Fruit fly (Drosophila melanogaster): ENCODE measurements around the gene Pxd.

The Pxd gene

DNA sequence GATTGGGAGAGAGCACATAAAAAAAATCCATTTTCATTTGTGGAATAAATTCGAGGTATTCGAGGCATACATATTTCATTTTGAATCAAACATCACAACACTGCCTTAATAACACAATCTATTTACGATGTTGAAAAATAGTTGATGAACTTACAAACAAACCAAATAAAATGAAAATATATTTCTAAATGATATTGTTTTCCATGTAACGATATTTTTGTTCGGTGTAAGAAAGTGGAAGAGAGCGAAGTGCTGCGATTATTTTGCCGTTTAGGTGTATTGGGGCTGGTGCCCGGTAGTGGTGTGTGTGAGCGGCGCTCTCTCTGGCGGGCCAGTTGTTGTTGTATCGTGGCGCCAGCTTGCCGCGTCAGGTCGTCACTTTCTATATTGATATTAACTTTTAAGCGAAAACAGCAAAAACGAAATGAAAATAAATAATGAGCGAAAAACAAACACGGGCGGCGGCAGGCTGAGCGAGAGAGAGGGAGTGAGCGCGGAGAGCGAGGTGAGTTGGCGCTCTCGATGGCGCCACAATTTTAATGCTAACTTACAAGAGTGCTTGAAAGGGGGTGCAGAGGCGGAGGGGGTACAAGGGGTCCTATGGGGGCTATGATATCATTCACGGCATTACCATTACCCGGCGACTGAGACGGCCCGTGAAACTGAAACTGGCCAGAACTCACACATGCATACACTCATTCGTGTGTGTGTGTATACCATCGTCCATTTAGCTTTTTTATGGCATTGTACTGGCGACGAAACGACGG lies 50.8 kb downstream of the Pxd start (continued):
- TF ChIP-seq Hr38 (GFP tag; optimal IDR thresholded peaks at IDR 0.05), result no peak
- TF ChIP-seq CG10631 (GFP tag; optimal IDR thresholded peaks at IDR 0.05), result peak; percentile 91
- TF ChIP-seq CG32006 (GFP tag; optimal IDR thresholded peaks at IDR 0.05), result peak; percentile 97
- peak; percentile 99 for TF ChIP-seq svp (GFP tag)
- peak; percentile 97 for TF ChIP-seq cyc (GFP tag; optimal IDR thresholded peaks at IDR 0.05)
- peak; percentile 97 for TF ChIP-seq pdm3 (GFP tag; optimal IDR thresholded peaks at IDR 0.05)
- peak; percentile 91 for TF ChIP-seq CG6163 (GFP tag; IDR thresholded peaks at IDR 0.05)
- TF ChIP-seq CG16779 (tag; optimal IDR thresholded peaks at IDR 0.05), result peak; percentile 73
- TF ChIP-seq fd85E (GFP tag; optimal IDR thresholded peaks at IDR 0.05), result peak; percentile 80
- peak; percentile 82 for TF ChIP-seq CG3032 (tag; optimal IDR thresholded peaks at IDR 0.05)
- TF ChIP-seq ss (GFP tag; optimal IDR thresholded peaks at IDR 0.05), result peak; percentile 88 to 92
- TF ChIP-seq achi (GFP tag; optimal IDR thresholded peaks at IDR 0.05), result peak; percentile 94
- TF ChIP-seq acj6 (GFP tag; optimal IDR thresholded peaks at IDR 0.05), result peak; percentile 93
- TF ChIP-seq CG6808 (GFP tag; optimal IDR thresholded peaks at IDR 0.05), result peak; percentile 85
- peak; percentile 96 for TF ChIP-seq CG34406 (GFP tag; optimal IDR thresholded peaks at IDR 0.05)
- TF ChIP-seq CG11762 (GFP tag; optimal IDR thresholded peaks at IDR 0.05; ENCODE audit: insufficient read depth), result peak; percentile 90
- peak; percentile 86 for TF ChIP-seq dsx (GFP tag; optimal IDR thresholded peaks at IDR 0.05; ENCODE audit: poor library complexity, severe bottlenecking)
- peak; percentile 99 for TF ChIP-seq Eip78C (GFP tag)
- TF ChIP-seq OdsH (GFP tag; optimal IDR thresholded peaks at IDR 0.05), result peak; percentile 94
- TF ChIP-seq Ets96B (tag; optimal IDR thresholded peaks at IDR 0.05), result peak; percentile 91
- TF ChIP-seq CG8632 (GFP tag; optimal IDR thresholded peaks at IDR 0.05), result peak; percentile 93
- peak; percentile 90 for TF ChIP-seq CG7368 (GFP tag; optimal IDR thresholded peaks at IDR 0.05)
- peak; percentile 95 for TF ChIP-seq CG8119 (GFP tag; IDR thresholded peaks at IDR 0.05)
- peak; percentile 97 for TF ChIP-seq Smox (GFP tag; optimal IDR thresholded peaks at IDR 0.05)
- peak; percentile 98 for TF ChIP-seq esn (GFP tag; optimal IDR thresholded peaks at IDR 0.05)
- peak; percentile 84 for TF ChIP-seq spab (GFP tag; optimal IDR thresholded peaks at IDR 0.05)
- TF ChIP-seq Eip93F (GFP tag; optimal IDR thresholded peaks at IDR 0.05), result peak; percentile 92
- peak; percentile 84 for TF ChIP-seq Gug (GFP tag; IDR thresholded peaks at IDR 0.05)

DNA sequence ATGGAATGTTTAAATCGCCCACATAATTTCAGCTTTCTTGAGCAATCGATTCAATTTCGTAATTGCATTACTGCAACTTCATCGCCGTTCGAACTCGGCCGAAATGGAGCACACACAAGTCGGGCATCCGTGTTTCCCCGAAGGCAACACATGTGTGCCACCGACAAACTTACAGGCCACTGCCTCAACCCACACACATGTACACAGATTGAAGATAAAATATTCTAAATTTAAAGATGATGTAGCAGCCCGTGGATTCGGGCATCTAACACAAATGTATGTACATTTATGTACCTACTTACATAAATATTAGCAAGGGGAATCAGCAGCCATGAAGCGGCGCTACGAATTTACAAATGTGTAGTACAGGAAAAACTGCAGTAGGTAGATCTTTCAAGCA lies 51.7 kb downstream of the Pxd start:
- no peak for TF ChIP-seq fd85E (GFP tag; optimal IDR thresholded peaks at IDR 0.05)
- no peak for TF ChIP-seq Eip93F (GFP tag; optimal IDR thresholded peaks at IDR 0.05)
- TF ChIP-seq acj6 (GFP tag; optimal IDR thresholded peaks at IDR 0.05), result no peak
- TF ChIP-seq Eip78C (GFP tag), result peak; percentile 38
- TF ChIP-seq CG3032 (tag; optimal IDR thresholded peaks at IDR 0.05), result no peak

DNA sequence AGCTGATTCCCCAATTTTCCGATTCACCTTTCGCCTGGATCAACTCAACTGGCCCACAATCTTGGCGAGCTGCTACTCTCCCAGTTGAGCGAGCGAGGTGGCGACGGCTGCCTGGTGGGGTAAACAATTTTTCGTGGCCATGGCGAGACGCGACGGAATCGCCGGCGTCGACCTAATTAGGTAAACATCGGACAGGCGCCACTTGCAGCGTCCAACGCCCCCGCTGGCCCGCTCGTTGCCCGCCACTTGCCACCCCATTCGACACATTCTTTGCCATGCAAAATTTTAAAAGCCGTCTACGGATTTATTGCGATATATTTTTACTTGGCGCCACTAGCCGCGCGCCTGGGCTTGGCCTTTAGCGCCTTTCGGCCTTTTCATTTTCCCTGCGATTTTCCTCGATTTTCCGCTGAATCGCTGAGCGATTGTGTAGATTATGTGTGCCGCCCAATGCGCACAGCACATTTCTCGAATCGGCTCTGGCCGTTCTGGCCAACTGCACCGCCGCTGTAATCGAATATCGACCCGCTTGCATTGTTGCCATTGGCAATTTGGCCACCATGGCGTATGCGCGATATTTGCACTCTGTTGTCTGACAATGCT lies 52.6 kb downstream of the Pxd start:
- TF ChIP-seq CG3919 (GFP tag; optimal IDR thresholded peaks at IDR 0.05) (no peak), Sox102F (GFP tag; optimal IDR thresholded peaks at IDR 0.05) (no peak), Eip93F (GFP tag; optimal IDR thresholded peaks at IDR 0.05) (peak; percentile 11), CG34406 (GFP tag; optimal IDR thresholded peaks at IDR 0.05) (no peak), eg (GFP tag; IDR thresholded peaks at IDR 0.05) (0 out of 3 replicates have a peak, but pooled peaks have one; percentile 10), CG11762 (GFP tag; optimal IDR thresholded peaks at IDR 0.05; ENCODE audit: insufficient read depth) (no peak), svp (GFP tag) (peak; percentile 50), CG3032 (tag; optimal IDR thresholded peaks at IDR 0.05) (no peak), CG6792 (GFP tag; optimal IDR thresholded peaks at IDR 0.05) (no peak), spab (GFP tag; optimal IDR thresholded peaks at IDR 0.05) (no peak)

DNA sequence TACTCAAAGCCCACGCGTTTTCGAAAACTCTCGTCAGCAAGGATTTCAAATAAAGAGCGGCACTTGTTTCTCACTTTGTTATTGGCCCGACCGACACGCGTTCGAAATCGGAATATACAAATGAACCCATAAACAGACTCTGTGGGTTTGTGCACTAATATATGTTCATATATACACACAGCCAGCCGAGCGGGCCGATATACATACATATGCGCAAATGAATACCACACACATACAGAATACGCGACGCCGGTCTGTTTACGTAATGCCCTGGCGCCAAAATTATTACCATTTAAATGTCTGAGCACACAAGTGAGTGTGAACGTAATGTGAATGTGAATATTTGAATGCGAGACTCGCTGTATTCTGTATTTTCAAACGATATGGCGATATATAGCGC lies 53.3 kb downstream of the Pxd start:
- no peak for TF ChIP-seq CG10669 (GFP tag; optimal IDR thresholded peaks at IDR 0.05)
- TF ChIP-seq salr (GFP tag; optimal IDR thresholded peaks at IDR 0.05), result no peak
- peak; percentile 66 for TF ChIP-seq svp (GFP tag)
- TF ChIP-seq Ets21C (GFP tag; optimal IDR thresholded peaks at IDR 0.05), result no peak
- TF ChIP-seq Eip78C (GFP tag), result peak; percentile 11
- no peak for TF ChIP-seq CG31627 (GFP tag; optimal IDR thresholded peaks at IDR 0.05)
- peak; percentile 44 for TF ChIP-seq fkh (GFP tag; optimal IDR thresholded peaks at IDR 0.05)
- TF ChIP-seq vri (GFP tag; optimal IDR thresholded peaks at IDR 0.05), result peak; percentile 96
- TF ChIP-seq CG3032 (tag; optimal IDR thresholded peaks at IDR 0.05), result no peak
